Worm (Caenorhabditis elegans) whole organism, early embryonic: Measurements from ENCODE around the gene Y53C12A.8.

Experiments
- B0310.2 ChIP-seq: sonication (generic microtip); optimal IDR thresholded peaks from 2 replicates; lab custom pipeline; 2016; ENCODE audit warnings: mild to moderate bottlenecking, missing genetic modification characterization, missing compliant biosample characterization
- aly-1 ChIP-seq: sonication (generic microtip); optimal IDR thresholded peaks from 2 replicates; lab custom pipeline; 2016; ENCODE audit warnings: missing genetic modification characterization, missing compliant biosample characterization
- ama-1 ChIP-seq: fragments of 150-350 bp; optimal IDR thresholded peaks from 2 replicates; lab custom pipeline; 2014
- ceh-13 ChIP-seq: fragments of 200-800 bp; sonication (Bioruptor generic); optimal IDR thresholded peaks from 2 replicates; lab custom pipeline; 2018; ENCODE audit warnings: mild to moderate bottlenecking, missing genetic modification characterization, missing compliant biosample characterization
- ceh-36 ChIP-seq: sonication (generic microtip); optimal IDR thresholded peaks from 2 replicates; lab custom pipeline; 2016; ENCODE audit warnings: missing genetic modification characterization, inconsistent platforms, missing compliant biosample characterization
- ets-7 ChIP-seq: sonication (generic microtip); optimal IDR thresholded peaks from 2 replicates; lab custom pipeline; 2016; ENCODE audit warnings: missing genotype, missing genetic modification characterization, missing compliant biosample characterization
- flt-1 ChIP-seq: fragments of 200-800 bp; sonication (Bioruptor generic); IDR thresholded peaks from 2 replicates; pipeline ENCODE4 v1.3.6; 2022; ENCODE audit warnings: missing genetic modification characterization, missing compliant biosample characterization
- hmbx-1 ChIP-seq: sonication (generic microtip); optimal IDR thresholded peaks from 2 replicates; lab custom pipeline; 2016; ENCODE audit warnings: mild to moderate bottlenecking, missing genetic modification characterization, missing compliant biosample characterization
- hmg-4 ChIP-seq: fragments of 200-800 bp; sonication (Bioruptor generic); optimal IDR thresholded peaks from 2 replicates; lab custom pipeline; 2018; ENCODE audit warnings: mild to moderate bottlenecking, missing genetic modification characterization, missing compliant biosample characterization
- pes-1 ChIP-seq: fragments of 200-800 bp; sonication (Bioruptor generic); IDR thresholded peaks from 2 replicates; pipeline ENCODE4 v1.3.6; 2022; ENCODE audit warnings: missing genetic modification reagents, missing genetic modification characterization, missing compliant biosample characterization
- scrt-1 ChIP-seq: fragments of 200-800 bp; sonication (Bioruptor generic); IDR thresholded peaks from 2 replicates; pipeline ENCODE4 v1.3.6; 2022; ENCODE audit warnings: missing genetic modification characterization, missing compliant biosample characterization
- tbx-11 ChIP-seq: fragments of 200-800 bp; sonication (Bioruptor generic); IDR thresholded peaks from 2 replicates; pipeline ENCODE4 v1.3.6; 2022; ENCODE audit warnings: missing genetic modification characterization, missing compliant biosample characterization
- tra-4 ChIP-seq: sonication (generic microtip); optimal IDR thresholded peaks from 2 replicates; lab custom pipeline; 2017; ENCODE audit warnings: missing genetic modification characterization, missing compliant biosample characterization

DNA sequence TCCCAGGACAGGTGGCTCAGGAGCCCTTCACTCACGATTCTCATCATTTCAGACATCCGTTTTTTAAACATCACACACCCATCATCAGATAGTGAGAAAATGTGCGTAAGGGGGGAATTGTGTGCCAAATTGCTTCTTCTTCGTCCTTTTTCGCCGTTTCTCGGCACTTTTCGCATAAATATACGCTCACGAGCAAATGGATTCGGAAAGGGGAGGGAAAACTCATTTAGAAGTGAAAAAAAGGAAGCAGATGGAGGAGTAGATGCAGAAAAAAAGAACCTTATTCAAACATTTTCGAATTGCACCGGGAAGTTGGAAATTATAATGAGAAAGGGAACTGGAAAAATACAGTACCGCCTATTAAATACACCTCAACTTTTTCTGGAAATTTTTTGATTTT lies 18.2 kb downstream of the Y53C12A.8 start:
- TF ChIP-seq aly-1 (tag; lab: Kevin White, UChicago), result no peak
- no peak for TF ChIP-seq scrt-1
- no peak for TF ChIP-seq flt-1 (GFP tag; lab: Robert Waterston, UW)
- TF ChIP-seq ama-1 (lab: Kevin White, UChicago), result no peak
- TF ChIP-seq hmg-4 (GFP tag; lab: Kevin White, UChicago), result no peak
- TF ChIP-seq tra-4 (tag; lab: Kevin White, UChicago), result no peak
- TF ChIP-seq tbx-11 (GFP tag; lab: Robert Waterston, UW), result no peak
- TF ChIP-seq B0310.2 (tag; lab: Kevin White, UChicago), result no peak
- TF ChIP-seq ceh-13 (GFP tag; lab: Kevin White, UChicago), result no peak
- TF ChIP-seq ceh-36 (tag; lab: Kevin White, UChicago), result no peak
- TF ChIP-seq ets-7 (tag; lab: Kevin White, UChicago), result no peak
- no peak for TF ChIP-seq pes-1 (GFP tag; lab: Robert Waterston, UW)
- no peak for TF ChIP-seq hmbx-1 (tag; lab: Kevin White, UChicago)
